Fruit fly (Drosophila melanogaster) whole organism, embryonic: ENCODE data around the gene saturn.
A peak's percentile ranks its signal among the peaks of the same experiment; 100 is the strongest.

Experiments used
- Ada2b ChIP-seq: fragments of 200-800 bp; sonication (Bioruptor generic); IDR thresholded peaks from 2 replicates; pipeline ENCODE4 v1.3.6; 2022; ENCODE audit warnings: missing biosample characterization, missing genetic modification characterization
- Atf3 ChIP-seq: fragments of 200-800 bp; sonication (Bioruptor generic); optimal IDR thresholded peaks from 3 replicates; lab custom pipeline; 2016; ENCODE audit warnings: missing biosample characterization, missing genetic modification characterization
- Atf6 ChIP-seq: fragments of 200-800 bp; sonication (Bioruptor generic); IDR thresholded peaks from 2 replicates; pipeline ENCODE4 v1.3.6; 2022; ENCODE audit warnings: missing biosample characterization, missing genetic modification characterization
- Awh ChIP-seq: fragments of 200-800 bp; sonication (Bioruptor generic); IDR thresholded peaks from 2 replicates; pipeline ENCODE4, ENCODE4 v1.3.6; 2022; ENCODE audit warnings: missing biosample characterization, missing genetic modification characterization
- CG11093 ChIP-seq: fragments of 200-800 bp; sonication (Bioruptor generic); IDR thresholded peaks from 3 replicates; pipeline ENCODE4 v1.3.6; 2022; ENCODE audit warnings: missing biosample characterization, missing genetic modification characterization
- CG12744 ChIP-seq: fragments of 200-800 bp; sonication (Bioruptor generic); optimal IDR thresholded peaks from 2 replicates; lab custom pipeline; 2016; ENCODE audit warnings: missing biosample characterization, missing genetic modification characterization
- CG13296 ChIP-seq: fragments of 200-800 bp; sonication (Bioruptor generic); optimal IDR thresholded peaks from 3 replicates; lab custom pipeline; 2018; ENCODE audit warnings: missing biosample characterization, mild to moderate bottlenecking, missing genetic modification characterization
- CG14965 ChIP-seq: fragments of 200-800 bp; sonication (Bioruptor generic); optimal IDR thresholded peaks from 2 replicates; lab custom pipeline; 2016; ENCODE audit warnings: missing biosample characterization, missing genetic modification characterization, borderline replicate concordance
- CG15514 ChIP-seq: fragments of 200-800 bp; sonication (Bioruptor generic); optimal IDR thresholded peaks from 3 replicates; lab custom pipeline; 2017; ENCODE audit warnings: missing biosample characterization, missing genetic modification characterization, mild to moderate bottlenecking, moderate library complexity, missing genetic modification reagents
- CG2129 ChIP-seq: fragments of 200-800 bp; sonication (Bioruptor generic); IDR thresholded peaks from 2 replicates; pipeline ENCODE4 v1.3.6; 2022; ENCODE audit warnings: missing biosample characterization, missing genetic modification characterization; ENCODE audit not compliant: partially characterized antibody
- CG31441 ChIP-seq: fragments of 200-800 bp; sonication (Bioruptor generic); IDR thresholded peaks from 2 replicates; pipeline ENCODE4 v1.3.6; 2022; ENCODE audit warnings: missing biosample characterization, missing genetic modification characterization
- CG3163 ChIP-seq: fragments of 200-800 bp; sonication (Bioruptor generic); optimal IDR thresholded peaks from 3 replicates; lab custom pipeline; 2016; ENCODE audit warnings: missing biosample characterization, missing genetic modification characterization
- CG33213 ChIP-seq: fragments of 200-800 bp; sonication (Bioruptor generic); optimal IDR thresholded peaks from 3 replicates; lab custom pipeline; 2016; ENCODE audit warnings: missing biosample characterization, missing genetic modification characterization
- CG3995 ChIP-seq: fragments of 200-800 bp; sonication (Bioruptor generic); optimal IDR thresholded peaks from 3 replicates; lab custom pipeline; 2016; ENCODE audit warnings: missing biosample characterization, missing genetic modification characterization
- CG4707 ChIP-seq: fragments of 200-800 bp; sonication (Bioruptor generic); optimal IDR thresholded peaks from 2 replicates; lab custom pipeline; 2018; ENCODE audit warnings: missing biosample characterization, mild to moderate bottlenecking, missing genetic modification characterization, moderate library complexity
- CG6175 ChIP-seq: fragments of 200-800 bp; sonication (Bioruptor generic); IDR thresholded peaks from 3 replicates; pipeline ENCODE4 v1.3.6; 2022; ENCODE audit warnings: missing biosample characterization, missing genetic modification characterization
- CG7271 ChIP-seq: fragments of 200-800 bp; sonication (Bioruptor generic); optimal IDR thresholded peaks from 2 replicates; lab custom pipeline; 2018; ENCODE audit warnings: missing biosample characterization, mild to moderate bottlenecking, missing genetic modification characterization, moderate library complexity
- CG7372 ChIP-seq: fragments of 200-800 bp; sonication (Bioruptor generic); IDR thresholded peaks from 2 replicates; pipeline ENCODE4 v1.3.6; 2022; ENCODE audit warnings: missing biosample characterization, missing genetic modification characterization
- CG7556 ChIP-seq: fragments of 200-800 bp; sonication (Bioruptor generic); optimal IDR thresholded peaks from 2 replicates; lab custom pipeline; 2017; ENCODE audit warnings: missing biosample characterization, mild to moderate bottlenecking, missing genetic modification characterization
- CG7839 ChIP-seq: fragments of 200-800 bp; sonication (Bioruptor generic); optimal IDR thresholded peaks from 3 replicates; lab custom pipeline; 2018; ENCODE audit warnings: missing biosample characterization, mild to moderate bottlenecking, missing genetic modification characterization, moderate library complexity
- CG8924 ChIP-seq: fragments of 200-800 bp; optimal IDR thresholded peaks from 3 replicates; lab custom pipeline; 2019; ENCODE audit warnings: missing biosample characterization, mild to moderate bottlenecking, missing genetic modification characterization, moderate library complexity
- Camta ChIP-seq: fragments of 200-800 bp; sonication (Bioruptor generic); optimal IDR thresholded peaks from 2 replicates; lab custom pipeline; 2016; ENCODE audit warnings: missing biosample characterization, missing genetic modification characterization
- CkIIα-i1 ChIP-seq: fragments of 200-800 bp; sonication (Bioruptor generic); IDR thresholded peaks from 2 replicates; pipeline ENCODE4 v1.3.6; 2022; ENCODE audit warnings: missing biosample characterization, missing genetic modification characterization
- Drgx ChIP-seq: fragments of 200-800 bp; sonication (Bioruptor generic); IDR thresholded peaks from 2 replicates; pipeline ENCODE4 v1.3.6; 2022; ENCODE audit warnings: missing biosample characterization, missing genetic modification characterization
- Ets65A ChIP-seq: fragments of 200-800 bp; sonication (Bioruptor generic); peaks from one replicate; lab custom pipeline; 2016; ENCODE audit warnings: missing biosample characterization, missing genetic modification characterization
- Hand ChIP-seq: fragments of 200-800 bp; sonication (Bioruptor generic); optimal IDR thresholded peaks from 2 replicates; lab custom pipeline; 2017; ENCODE audit warnings: mild to moderate bottlenecking, missing biosample characterization, missing genetic modification reagents, missing genetic modification characterization
- Hr39 ChIP-seq: fragments of >200 bp; optimal IDR thresholded peaks from 2 replicates; lab custom pipeline; 2017
- MESR4 ChIP-seq: fragments of 200-800 bp; sonication (Bioruptor generic); optimal IDR thresholded peaks from 2 replicates; lab custom pipeline; 2018; ENCODE audit warnings: missing biosample characterization, mild to moderate bottlenecking, missing genetic modification characterization, moderate library complexity
- Mad ChIP-seq: fragments of 200-800 bp; sonication (Bioruptor generic); optimal IDR thresholded peaks from 2 replicates; lab custom pipeline; 2016; ENCODE audit warnings: missing biosample characterization, missing genetic modification characterization
- Max ChIP-seq: fragments of 200-800 bp; sonication (Bioruptor generic); optimal IDR thresholded peaks from 2 replicates; lab custom pipeline; 2016; ENCODE audit warnings: missing biosample characterization, mild to moderate bottlenecking, missing genetic modification characterization
- Six4 ChIP-seq: fragments of 200-800 bp; sonication (Bioruptor generic); optimal IDR thresholded peaks from 2 replicates; lab custom pipeline; 2016; ENCODE audit warnings: missing biosample characterization, missing genetic modification characterization
- Sox102F ChIP-seq: fragments of 200-800 bp; sonication (Bioruptor generic); optimal IDR thresholded peaks from 2 replicates; lab custom pipeline; 2018; ENCODE audit warnings: missing biosample characterization, mild to moderate bottlenecking, missing genetic modification characterization, moderate library complexity
- Stat92E ChIP-seq, 3 experiments: fragments of >200 bp in 2 of 3; fragments of 200-800 bp in 1 of 3; sonication (Bioruptor generic) in 1 of 3; optimal IDR thresholded peaks; 2 replicates each; lab custom pipeline; 2017 to 2019; ENCODE audit warnings: missing biosample characterization in 3 of 3, missing genetic modification characterization in 3 of 3, mild to moderate bottlenecking in 1 of 3, moderate library complexity in 1 of 3
- ac ChIP-seq: fragments of 200-800 bp; sonication (Bioruptor generic); optimal IDR thresholded peaks from 3 replicates; lab custom pipeline; 2017; ENCODE audit warnings: missing biosample characterization, mild to moderate bottlenecking, missing genetic modification characterization
- ash1 ChIP-seq: fragments of 200-800 bp; sonication (Bioruptor generic); optimal IDR thresholded peaks from 2 replicates; lab custom pipeline; 2018; ENCODE audit warnings: missing biosample characterization, mild to moderate bottlenecking, missing genetic modification characterization
- az2 ChIP-seq: fragments of 200-800 bp; sonication (Bioruptor generic); optimal IDR thresholded peaks from 3 replicates; lab custom pipeline; 2016; ENCODE audit warnings: missing biosample characterization, missing genetic modification characterization
- br ChIP-seq: fragments of >200 bp; optimal IDR thresholded peaks from 2 replicates; lab custom pipeline; 2017
- chif ChIP-seq, 2 experiments: fragments of 200-800 bp; sonication (Bioruptor generic); optimal IDR thresholded peaks; 3 replicates each; lab custom pipeline; 2016; ENCODE audit warnings: missing biosample characterization in 2 of 2, missing genetic modification characterization in 2 of 2
- ci ChIP-seq: fragments of 200-800 bp; sonication (Bioruptor generic); IDR thresholded peaks from 3 replicates; pipeline ENCODE4 v1.3.6; 2022; ENCODE audit warnings: missing biosample characterization, missing genetic modification characterization
- gt ChIP-seq: fragments of 200-800 bp; sonication (Bioruptor generic); IDR thresholded peaks from 2 replicates; pipeline ENCODE4 v1.3.6; 2022; ENCODE audit warnings: missing biosample characterization, missing genetic modification characterization
- kni ChIP-seq: fragments of 200-800 bp; sonication (Bioruptor generic); optimal IDR thresholded peaks from 3 replicates; lab custom pipeline; 2017; ENCODE audit warnings: mild to moderate bottlenecking, missing biosample characterization, missing genetic modification reagents, missing genetic modification characterization
- lab ChIP-seq: fragments of 200-800 bp; sonication (Bioruptor generic); optimal IDR thresholded peaks from 3 replicates; lab custom pipeline; 2017; ENCODE audit warnings: missing biosample characterization, missing genetic modification characterization, mild to moderate bottlenecking, moderate library complexity, missing genetic modification reagents
- nmo ChIP-seq: fragments of 200-800 bp; sonication (Bioruptor generic); optimal IDR thresholded peaks from 2 replicates; lab custom pipeline; 2018; ENCODE audit warnings: missing biosample characterization, mild to moderate bottlenecking, missing genetic modification characterization, moderate library complexity
- odd ChIP-seq: fragments of 200-800 bp; sonication (Bioruptor generic); optimal IDR thresholded peaks from 2 replicates; lab custom pipeline; 2017; ENCODE audit warnings: missing biosample characterization, mild to moderate bottlenecking, missing genetic modification characterization
- pan ChIP-seq, 4 experiments: fragments of >200 bp in 3 of 4; fragments of 200-800 bp in 1 of 4; sonication (Bioruptor generic) in 1 of 4; optimal IDR thresholded peaks in 3 of 4; IDR thresholded peaks in 1 of 4; 2 replicates each; pipeline versions ENCODE4 v1.3.6 to Lab custom; 2017 to 2022; ENCODE audit warnings: missing biosample characterization in 2 of 4, missing genetic modification characterization in 2 of 4, mixed read lengths in 1 of 4
- tna ChIP-seq: fragments of 200-800 bp; sonication (Bioruptor generic); IDR thresholded peaks from 2 replicates; pipeline ENCODE4 v1.3.6; 2022; ENCODE audit warnings: missing biosample characterization, missing genetic modification characterization; ENCODE audit not compliant: partially characterized antibody
- toy ChIP-seq: fragments of 200-800 bp; sonication (Bioruptor generic); IDR thresholded peaks from 2 replicates; pipeline ENCODE4 v1.3.6; 2022; ENCODE audit warnings: missing biosample characterization, missing genetic modification characterization
- ttk ChIP-seq: fragments of 200-800 bp; sonication (Bioruptor generic); IDR thresholded peaks from 2 replicates; pipeline ENCODE4 v2.1.2; 2022; ENCODE audit warnings: missing biosample characterization, missing genetic modification characterization

Gene saturn

dm6 chr3L:14190625-14191475 is 12.3 kb upstream of the saturn start, which contains the start of gene nuf (continued):
- TF ChIP-seq ash1 (peak; percentile 72), gt (GFP tag; lab: Robert Waterston, UW) (no peak), CG31441 (peak; percentile 34; the same call in 1 of the 2 replicates), CG6175 (GFP tag; lab: Robert Waterston, UW) (peak; percentile 16; the same call in 1 of the 3 replicates), CG4707 (GFP tag; lab: Kevin White, UChicago) (peak; percentile 11), lab (GFP tag; lab: Kevin White, UChicago) (peak; percentile 63), ci (GFP tag; lab: Robert Waterston, UW) (peak; percentile 86), CG3163 (GFP tag; lab: Kevin White, UChicago) (peak; percentile 33), CG15514 (GFP tag; lab: Kevin White, UChicago) (peak; percentile 44), CG13296 (peak; percentile 59), CG12744 (GFP tag; lab: Kevin White, UChicago) (no peak), CG3995 (GFP tag; lab: Kevin White, UChicago) (peak; percentile 88), odd (peak; percentile 56), toy (peak; percentile 33; the same call in 1 of the 2 replicates), az2 (GFP tag; lab: Kevin White, UChicago) (no peak), CG11093 (GFP tag; lab: Robert Waterston, UW) (no peak), Camta (GFP tag; lab: Kevin White, UChicago) (no peak), Awh (GFP tag; lab: Robert Waterston, UW) (peak; percentile 80), CG2129 (no peak), CG14965 (GFP tag; lab: Kevin White, UChicago) (no peak), br (lab: Kevin White, UChicago) (no peak), Stat92E (GFP tag; optimal IDR thresholded peaks at IDR 0.05; lab: Kevin White, UChicago) (peak in 1 of 3 experiments; percentile 55), Ada2b (GFP tag; lab: Robert Waterston, UW) (0 out of 2 replicates have a peak, but pooled peaks have one; percentile 12), pan (optimal IDR thresholded peaks at IDR 0.05; lab: Kevin White, UChicago) (no peak), pan (GFP tag; optimal IDR thresholded peaks at IDR 0.05 in 1 of 2, IDR thresholded peaks at IDR 0.05 in 1 of 2) (peak in 1 of 2 experiments; percentile 73), MESR4 (GFP tag; lab: Kevin White, UChicago) (peak; percentile 60), Atf3 (GFP tag; lab: Kevin White, UChicago) (no peak), kni (peak; percentile 51), CG7372 (GFP tag; lab: Robert Waterston, UW) (no peak), nmo (GFP tag; lab: Kevin White, UChicago) (peak; percentile 9), Mad (peak; percentile 25), Max (GFP tag; lab: Kevin White, UChicago) (peak; percentile 7), Hand (GFP tag; lab: Kevin White, UChicago) (peak; percentile 44), Drgx (GFP tag; lab: Robert Waterston, UW) (peak; percentile 18; the same call in 1 of the 2 replicates), CG7271 (tag; lab: Kevin White, UChicago) (peak; percentile 29), CG7556 (GFP tag; lab: Kevin White, UChicago) (no peak), Ets65A (GFP tag; lab: Kevin White, UChicago) (no peak), chif (GFP tag; optimal IDR thresholded peaks at IDR 0.05; lab: Kevin White, UChicago) (no peak), CG7839 (tag; lab: Kevin White, UChicago) (peak; percentile 23), ttk (GFP tag; lab: Robert Waterston, UW) (peak; percentile 33; the same call in 1 of the 2 replicates), tna (peak; percentile 60; the same call in 1 of the 2 replicates), ac (GFP tag; lab: Kevin White, UChicago) (peak; percentile 20), CG33213 (GFP tag; lab: Kevin White, UChicago) (peak; percentile 80), CkIIα-i1 (GFP tag; lab: Robert Waterston, UW) (no peak), Sox102F (no peak), Hr39 (lab: Kevin White, UChicago) (no peak), Six4 (GFP tag; lab: Kevin White, UChicago) (peak; percentile 41), CG8924 (tag; lab: Kevin White, UChicago) (peak; percentile 64), Atf6 (GFP tag; lab: Robert Waterston, UW) (peak; percentile 38; the same call in 1 of the 2 replicates)
